Worm (Caenorhabditis elegans) whole organism, L4/young adult: ENCODE results near the gene ZK930.2.

ENCODE experiments used
- W03F9.2 ChIP-seq: fragments of 150-350 bp; optimal IDR thresholded peaks from 2 replicates; lab custom pipeline; 2014; ENCODE audit warnings: missing biosample characterization, missing genetic modification characterization
- dao-5 ChIP-seq: sonication (generic microtip); optimal IDR thresholded peaks from 2 replicates; lab custom pipeline; 2016; ENCODE audit warnings: missing genotype, missing genetic modification characterization, moderate library complexity, missing compliant biosample characterization
- him-1 ChIP-seq: sonication (generic microtip); optimal IDR thresholded peaks from 2 replicates; lab custom pipeline; 2016; ENCODE audit warnings: missing genotype, missing genetic modification reagents, missing genetic modification characterization, missing compliant biosample characterization

ZK930.2 gene

DNA sequence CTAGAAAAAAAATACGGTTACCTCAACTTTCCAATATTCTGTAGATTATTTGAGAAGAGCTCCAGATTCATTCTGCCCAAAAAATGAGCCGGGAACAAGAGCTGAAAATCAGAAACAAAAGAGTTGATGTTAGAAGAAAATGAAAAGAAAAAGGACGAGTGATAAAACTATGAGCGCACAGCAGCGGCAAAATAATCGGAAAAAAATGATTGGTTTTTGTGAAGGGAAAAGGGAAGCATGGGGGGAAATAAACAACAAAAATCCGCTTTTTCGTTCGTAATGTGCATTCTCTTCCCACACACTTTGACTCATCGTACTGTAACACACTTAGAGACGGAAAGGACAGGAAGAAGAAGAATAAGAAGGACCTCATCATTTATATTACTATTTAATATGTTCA is at the start of gene ZK930.2:
ZK930.2 (minus strand) TSS at position 101 of the 400 bp plus-strand sequence.
- no peak for TF ChIP-seq W03F9.2 (tag; lab: Kevin White, UChicago)
- no peak for TF ChIP-seq him-1 (tag; lab: Kevin White, UChicago)
- no peak for TF ChIP-seq dao-5 (tag; lab: Kevin White, UChicago)

DNA sequence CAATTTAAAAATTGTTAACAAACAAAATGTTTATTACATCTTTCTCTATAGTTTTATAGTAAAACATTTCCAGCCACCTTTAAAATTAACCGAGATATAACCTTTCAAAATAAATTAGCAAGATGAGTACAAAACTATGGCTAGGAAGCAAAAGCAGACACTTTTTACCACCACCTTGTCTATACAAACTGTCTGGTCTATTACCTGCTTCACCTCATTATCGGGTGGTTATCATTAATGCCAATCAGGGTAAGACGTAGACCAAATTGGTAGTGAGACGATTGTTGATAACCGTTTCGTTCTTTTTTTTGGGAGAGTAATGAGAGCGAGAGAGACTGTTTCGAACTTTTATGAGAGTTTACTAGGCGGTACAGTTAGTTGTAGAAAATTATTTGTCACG is 43.2 kb upstream of the ZK930.2 start:
- no peak for TF ChIP-seq dao-5 (tag; lab: Kevin White, UChicago)
- no peak for TF ChIP-seq W03F9.2 (tag; lab: Kevin White, UChicago)
- TF ChIP-seq him-1 (tag; lab: Kevin White, UChicago) = no peak

DNA sequence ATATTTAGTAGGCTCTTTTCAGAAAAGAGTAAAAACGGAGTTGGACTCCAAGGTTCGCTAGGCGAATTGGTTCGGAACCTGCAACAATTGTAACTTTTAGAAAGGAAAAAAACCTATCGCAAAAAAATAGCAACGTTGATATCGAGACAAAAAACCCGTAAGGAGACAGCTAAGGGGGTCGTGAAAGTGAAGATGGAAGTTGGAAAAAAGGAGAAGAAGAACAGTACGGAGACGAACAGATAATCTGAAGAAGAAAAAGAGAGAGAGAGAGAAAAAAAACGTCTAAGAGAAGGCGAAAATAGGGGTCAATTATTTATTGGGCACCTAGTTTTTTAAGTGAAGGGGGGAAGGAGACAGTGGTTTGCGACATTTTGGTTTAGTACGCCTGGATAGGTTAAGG is 42.0 kb upstream of the ZK930.2 start, which contains the start of gene lin-29:
lin-29 (minus strand) TSS at position 78 of the 400 bp plus-strand sequence.
- TF ChIP-seq him-1 (tag; lab: Kevin White, UChicago) (no peak), W03F9.2 (tag; lab: Kevin White, UChicago) (no peak), dao-5 (tag; lab: Kevin White, UChicago) (no peak)

DNA sequence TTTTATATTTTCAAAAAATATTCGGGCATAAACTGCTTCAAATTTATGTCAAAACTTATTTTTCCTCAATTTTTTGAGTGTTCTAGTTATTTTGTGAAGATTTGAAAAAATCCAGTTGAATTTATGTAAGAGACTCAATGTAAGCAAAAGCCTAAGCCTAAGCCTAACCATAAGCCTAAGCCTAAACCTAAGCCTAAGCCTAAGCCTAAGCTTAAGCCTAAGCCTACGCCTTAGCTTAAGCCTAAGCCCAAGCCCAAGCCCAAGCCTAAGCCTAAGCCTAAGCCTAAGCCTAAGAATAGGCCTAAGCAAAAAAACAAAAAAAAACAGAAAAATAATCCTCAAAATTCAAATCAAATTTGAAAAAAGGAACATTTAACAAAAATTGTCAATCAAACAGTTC is 36.9 kb upstream of the ZK930.2 start:
- TF ChIP-seq dao-5 (tag; lab: Kevin White, UChicago) (no peak), W03F9.2 (tag; lab: Kevin White, UChicago) (no peak), him-1 (tag; lab: Kevin White, UChicago) (no peak)

DNA sequence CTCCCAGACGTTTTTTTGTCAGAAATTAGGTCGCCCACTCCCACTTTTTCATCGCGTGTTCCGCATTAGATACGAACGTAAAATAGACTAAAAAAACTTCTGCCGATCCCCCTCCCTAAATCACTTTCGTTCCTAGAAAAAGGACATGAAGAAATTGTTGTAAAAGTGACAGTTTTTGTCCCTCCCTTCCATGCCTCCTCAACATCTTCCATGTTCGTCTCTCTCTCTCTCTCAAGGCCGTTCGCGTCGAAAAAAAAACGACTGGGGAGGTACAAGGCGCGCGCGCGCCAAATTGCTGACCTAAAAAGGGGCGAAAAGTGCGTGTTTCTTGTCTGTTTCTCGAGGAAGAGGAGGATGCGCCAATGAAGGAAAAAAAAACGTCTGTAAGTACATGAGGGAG is 35.5 kb upstream of the ZK930.2 start:
- TF ChIP-seq dao-5 (tag; lab: Kevin White, UChicago) (no peak), W03F9.2 (tag; lab: Kevin White, UChicago) (no peak), him-1 (tag; lab: Kevin White, UChicago) (no peak)

DNA sequence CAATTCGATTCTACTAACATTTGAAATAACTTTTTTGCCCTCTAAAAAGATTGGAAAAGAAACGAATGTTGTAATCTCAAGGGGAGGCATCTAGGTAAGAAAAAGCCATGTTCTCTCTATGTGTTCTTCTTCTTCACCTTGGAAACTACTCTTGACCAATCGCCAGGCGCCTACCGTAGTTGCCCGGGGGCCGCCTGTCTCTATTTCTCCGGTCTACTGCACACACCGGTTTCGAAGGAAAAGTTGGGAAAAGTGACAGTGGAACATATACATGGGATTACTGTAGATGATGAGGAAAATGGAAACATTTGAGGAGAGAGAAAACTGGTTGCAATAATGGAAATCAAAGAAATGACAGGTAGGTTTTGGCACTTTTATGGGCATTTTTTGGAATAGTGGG is 33.3 kb upstream of the ZK930.2 start:
- TF ChIP-seq him-1 (tag; lab: Kevin White, UChicago) = no peak
- no peak for TF ChIP-seq W03F9.2 (tag; lab: Kevin White, UChicago)
- no peak for TF ChIP-seq dao-5 (tag; lab: Kevin White, UChicago)

DNA sequence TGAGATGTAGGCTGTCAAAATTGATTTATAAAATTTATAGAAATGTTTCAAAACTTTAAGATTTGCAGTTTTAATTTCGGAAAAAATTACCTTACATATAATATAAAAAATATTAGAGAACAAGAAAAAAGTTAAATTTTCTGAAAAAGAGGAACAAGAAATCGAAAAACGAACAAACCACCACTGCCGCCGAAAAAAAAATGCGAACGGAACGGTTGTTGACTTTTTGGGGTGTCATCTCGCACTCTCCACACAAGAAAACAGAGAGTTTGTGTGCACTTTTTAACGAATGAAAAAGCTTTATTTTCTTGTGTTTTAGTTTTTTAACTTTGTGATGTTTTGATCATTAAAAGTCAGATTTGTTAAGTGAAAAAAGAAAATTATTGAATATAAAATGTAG is 32.0 kb upstream of the ZK930.2 start:
- TF ChIP-seq dao-5 (tag; lab: Kevin White, UChicago) (no peak), him-1 (tag; lab: Kevin White, UChicago) (no peak), W03F9.2 (tag; lab: Kevin White, UChicago) (no peak)

DNA sequence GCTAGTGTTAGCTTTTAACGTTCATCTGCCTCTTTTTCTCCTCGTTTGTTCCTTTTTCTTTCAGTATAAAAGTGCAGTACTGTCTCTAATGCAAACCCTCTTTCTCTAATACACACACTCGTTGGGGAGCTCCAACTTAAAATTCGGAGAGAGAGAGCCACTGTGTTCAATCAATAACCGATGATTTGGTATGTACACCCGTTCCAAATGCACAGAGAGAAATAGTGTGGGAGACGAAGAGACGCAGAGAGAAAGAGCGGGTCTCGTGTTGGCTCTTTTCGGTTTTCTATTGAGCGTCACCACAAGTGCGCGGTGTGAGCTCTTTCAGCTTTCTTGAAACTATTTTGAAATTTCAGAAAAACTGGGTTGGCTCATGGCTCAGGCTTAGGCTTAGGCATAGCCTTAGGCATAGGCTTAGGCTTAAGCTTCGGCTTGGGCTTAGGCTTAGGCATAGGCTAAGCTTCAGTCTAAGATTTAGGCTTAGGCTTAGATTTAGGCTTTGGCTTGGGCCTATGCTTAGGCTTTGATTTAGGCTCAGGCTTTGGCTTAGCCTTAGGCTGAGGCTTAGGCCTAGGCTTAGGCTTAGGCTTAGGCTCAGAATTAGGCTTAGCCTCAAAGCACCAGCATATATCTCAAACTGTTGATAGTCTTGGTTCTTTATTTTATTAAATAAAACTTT is 30.5 kb upstream of the ZK930.2 start:
- TF ChIP-seq W03F9.2 (tag; lab: Kevin White, UChicago) = no peak
- no peak for TF ChIP-seq him-1 (tag; lab: Kevin White, UChicago)
- TF ChIP-seq dao-5 (tag; lab: Kevin White, UChicago) = no peak

DNA sequence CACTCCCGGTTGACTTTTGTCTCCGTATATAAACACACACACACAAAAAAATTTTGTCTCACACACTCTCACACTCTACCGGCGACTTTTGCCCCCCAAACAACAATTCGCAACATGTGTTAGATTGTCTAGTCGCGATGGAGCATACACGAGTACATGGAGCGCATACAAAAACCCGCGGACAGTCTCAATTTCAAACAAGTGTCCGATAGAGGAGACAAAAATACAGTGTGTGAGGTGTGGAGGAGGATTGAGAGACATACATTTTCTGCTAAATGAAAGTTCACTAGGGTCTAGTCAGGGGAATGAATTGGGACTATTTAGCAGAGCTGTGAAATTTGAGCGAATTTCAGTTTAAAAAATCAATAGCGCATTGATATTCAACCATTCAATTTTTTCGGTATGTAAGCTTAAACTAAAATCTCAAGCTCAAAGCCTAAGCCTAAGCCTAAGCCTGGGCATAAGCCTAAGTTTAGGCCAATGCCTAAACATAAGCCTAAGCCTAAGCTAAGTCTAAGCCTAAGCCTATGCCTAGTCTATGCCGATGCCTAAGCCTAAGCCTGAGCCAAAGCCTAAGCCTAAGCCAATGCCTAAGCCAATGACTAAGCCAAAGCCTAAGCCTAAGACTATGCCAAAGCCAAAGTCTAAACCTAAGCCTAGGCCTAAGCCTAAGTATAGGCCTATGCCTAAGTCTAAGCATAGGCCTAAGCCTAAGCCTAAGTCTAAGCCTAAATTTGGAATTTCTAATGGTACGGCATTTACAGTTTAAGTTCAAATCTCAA is 29.7 kb upstream of the ZK930.2 start:
- TF ChIP-seq dao-5 (tag; lab: Kevin White, UChicago) = no peak
- no peak for TF ChIP-seq him-1 (tag; lab: Kevin White, UChicago)
- TF ChIP-seq W03F9.2 (tag; lab: Kevin White, UChicago) = no peak

DNA sequence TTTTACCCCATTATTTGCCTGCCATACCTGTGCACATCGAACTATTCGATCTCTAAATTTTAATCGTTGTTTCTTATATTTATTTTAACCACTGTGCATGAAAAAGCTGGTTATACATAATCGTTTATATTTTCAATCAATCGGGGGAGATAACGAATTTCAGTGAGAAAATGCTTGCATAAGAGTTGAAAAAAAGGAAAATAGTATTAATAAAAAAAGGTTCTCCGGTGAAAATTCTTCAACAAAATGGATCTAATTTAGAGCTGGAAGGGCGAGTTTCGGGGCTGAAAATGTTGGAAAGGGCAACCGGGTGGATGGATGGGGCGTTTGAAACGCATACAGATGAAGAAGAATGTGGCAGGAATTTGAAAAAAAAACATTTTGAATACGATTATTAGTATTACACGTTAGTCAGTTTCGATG is 24.3 kb upstream of the ZK930.2 start:
- TF ChIP-seq dao-5 (tag; lab: Kevin White, UChicago) (peak; percentile 36), W03F9.2 (tag; lab: Kevin White, UChicago) (no peak)

DNA sequence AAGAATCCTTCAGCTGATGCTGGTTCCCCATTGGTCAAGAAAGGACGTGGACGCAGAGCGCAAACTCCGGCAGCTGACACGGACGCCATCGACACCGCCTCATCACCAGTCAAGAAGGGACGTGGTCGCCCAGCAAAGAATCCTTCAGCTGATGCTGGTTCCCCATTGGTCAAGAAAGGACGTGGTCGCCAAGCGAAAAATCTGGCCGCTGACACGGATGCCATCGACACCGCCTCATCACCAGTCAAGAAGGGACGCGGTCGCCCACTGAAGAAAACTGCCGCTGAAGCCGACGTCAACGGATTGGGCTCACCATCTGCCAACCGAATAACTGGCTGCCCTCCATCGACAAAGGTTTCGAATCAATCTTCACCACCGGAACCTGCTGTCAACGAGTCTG is 23.7 kb upstream of the ZK930.2 start:
- no peak for TF ChIP-seq him-1 (tag; lab: Kevin White, UChicago)
- no peak for TF ChIP-seq dao-5 (tag; lab: Kevin White, UChicago)
- TF ChIP-seq W03F9.2 (tag; lab: Kevin White, UChicago) = no peak

DNA sequence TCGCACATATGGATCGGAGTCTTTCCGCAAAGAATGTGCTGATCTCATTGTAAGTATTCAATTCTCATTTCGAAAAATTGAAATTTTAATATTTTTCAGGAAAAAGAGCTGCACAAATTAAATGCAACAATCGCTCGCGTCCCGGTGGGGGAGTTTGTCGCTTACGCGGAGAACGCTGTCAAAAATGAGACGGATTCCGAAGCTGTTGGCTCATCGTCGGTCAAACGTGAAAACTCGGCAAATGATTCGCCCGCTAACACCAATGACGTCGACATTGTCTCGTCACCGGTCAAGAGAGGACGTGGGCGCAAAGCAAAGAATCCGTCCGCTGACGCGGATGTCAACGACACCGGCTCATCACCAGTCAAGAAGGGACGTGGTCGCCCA is 23.3 kb upstream of the ZK930.2 start:
- TF ChIP-seq dao-5 (tag; lab: Kevin White, UChicago) = no peak

DNA sequence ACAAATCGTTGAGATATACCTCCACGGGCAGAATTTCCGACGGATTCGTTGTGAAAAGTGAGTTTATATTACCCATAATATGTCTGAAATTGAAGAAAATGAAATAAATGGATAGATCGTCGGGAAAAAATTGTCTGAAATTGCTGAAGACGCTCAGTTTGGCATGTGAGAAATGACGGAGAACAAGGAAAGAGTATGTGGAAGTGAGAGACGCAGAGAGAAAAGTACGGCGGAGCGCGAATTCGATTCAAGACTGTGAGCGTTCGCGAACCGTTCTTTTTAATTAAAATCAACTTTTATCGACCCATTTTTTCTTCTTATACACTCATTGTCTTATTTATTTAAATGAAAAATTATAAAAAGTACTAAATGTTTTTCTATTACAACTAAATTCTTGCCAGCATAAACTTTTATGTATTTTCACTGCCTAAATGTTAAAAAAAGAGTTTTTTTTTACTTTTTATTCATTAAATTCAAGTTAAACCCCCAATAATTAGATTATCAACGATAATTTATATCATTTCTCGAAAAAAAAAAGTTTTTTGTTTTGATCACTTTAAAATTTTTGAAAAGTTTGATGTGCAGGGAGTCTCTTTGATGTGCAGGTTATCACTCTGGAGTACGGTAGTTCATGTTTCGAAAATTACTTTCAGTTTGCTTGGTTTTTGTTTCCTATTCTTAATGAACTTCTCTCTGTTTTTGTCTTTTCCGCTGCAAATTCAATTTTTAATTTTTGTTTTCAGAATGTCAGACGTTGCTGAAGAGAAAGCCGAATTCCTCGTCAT is 22.7 kb upstream of the ZK930.2 start, which contains the start of the genes vps-15 and hmg-12:
vps-15 (minus strand) TSS at position 83 of the 785 bp plus-strand sequence.
hmg-12 (plus strand) TSS at position 744 of the 785 bp plus-strand sequence.
- TF ChIP-seq dao-5 (tag; lab: Kevin White, UChicago) = no peak
- no peak for TF ChIP-seq him-1 (tag; lab: Kevin White, UChicago)
- peak; percentile 47 for TF ChIP-seq W03F9.2 (tag; lab: Kevin White, UChicago)
